Worm (Caenorhabditis elegans): ENCODE measurements around the gene srt-20.
"Not testable (repeated sequence)": the region's sequence is repeated elsewhere in the genome, so short reads cannot be mapped to it uniquely, and the experiment has no call there.

DNA sequence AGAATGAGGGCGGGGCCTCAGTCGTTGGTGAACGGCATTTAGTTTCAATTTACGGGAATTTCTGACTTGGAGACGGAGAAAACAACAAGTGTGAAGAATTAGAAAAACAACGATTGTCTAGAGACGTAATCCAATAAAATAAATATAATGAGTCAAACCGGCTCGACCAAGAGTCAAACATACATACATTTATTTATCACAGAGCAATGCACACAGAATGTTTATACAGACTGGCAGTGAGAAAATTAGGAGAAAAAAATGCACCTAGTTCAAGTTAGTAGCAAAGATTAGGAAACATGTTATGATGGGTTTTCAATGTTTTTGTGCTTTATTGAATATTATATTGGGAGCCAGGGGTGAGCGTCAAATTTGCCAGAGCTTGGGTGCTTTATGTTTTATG is at the start of gene srt-20:
- not testable (repeated sequence) for TF ChIP-seq dao-5, W03F9.2 (tag; optimal IDR thresholded peaks at IDR 0.05)

Measured in whole organism, L4/young adult.